Worm (Caenorhabditis elegans) whole organism, L1 larva: ENCODE results near the gene M03F4.4.

Experiments
- C16A3.4 ChIP-seq: fragments of 150-350 bp; optimal IDR thresholded peaks from 2 replicates; lab custom pipeline; 2014; ENCODE audit warnings: missing biosample characterization, missing genetic modification characterization
- Y116A8C.19 ChIP-seq: sonication (generic microtip); optimal IDR thresholded peaks from 2 replicates; lab custom pipeline; 2016; ENCODE audit warnings: missing compliant biosample characterization, missing genetic modification characterization, borderline replicate concordance
- aha-1 ChIP-seq: fragments of 150-350 bp; optimal IDR thresholded peaks from 2 replicates; lab custom pipeline; 2014; ENCODE audit warnings: missing biosample characterization, missing genetic modification characterization
- aly-2 ChIP-seq: fragments of 150-350 bp; optimal IDR thresholded peaks from 2 replicates; lab custom pipeline; 2014; ENCODE audit warnings: missing biosample characterization, missing genetic modification characterization
- ceh-63 ChIP-seq: fragments of 200-800 bp; sonication (Bioruptor generic); optimal IDR thresholded peaks from 2 replicates; lab custom pipeline; 2018; ENCODE audit warnings: mild to moderate bottlenecking, missing genetic modification characterization, missing compliant biosample characterization
- ceh-82 ChIP-seq, 3 experiments: fragments of 150-350 bp in 1 of 3; sonication (generic microtip) in 2 of 3; optimal IDR thresholded peaks; 2 replicates each; lab custom pipeline; 2014 to 2017; ENCODE audit warnings: missing biosample characterization in 3 of 3, missing genetic modification characterization in 3 of 3
- ceh-90 ChIP-seq: sonication (generic microtip); optimal IDR thresholded peaks from 2 replicates; lab custom pipeline; 2016; ENCODE audit warnings: missing genetic modification characterization, missing compliant biosample characterization
- dsc-1 ChIP-seq: sonication (generic microtip); optimal IDR thresholded peaks from 2 replicates; lab custom pipeline; 2016; ENCODE audit warnings: mild to moderate bottlenecking, missing genetic modification characterization, missing compliant biosample characterization
- efl-1 ChIP-seq, 4 experiments: fragments of 150-350 bp; optimal IDR thresholded peaks in 3 of 4; peaks in 1 of 4; 1 replicate in 1 of 4; 2 replicates in 3 of 4; lab custom pipeline; 2014; ENCODE audit warnings: missing biosample characterization in 2 of 4, missing genetic modification characterization in 2 of 4, missing genetic modification reagents in 2 of 4
- efl-3 ChIP-seq: fragments of 200-800 bp; sonication (Bioruptor generic); optimal IDR thresholded peaks from 2 replicates; lab custom pipeline; 2018; ENCODE audit warnings: mild to moderate bottlenecking, missing genetic modification characterization, missing compliant biosample characterization
- egl-13 ChIP-seq: sonication (generic microtip); optimal IDR thresholded peaks from 2 replicates; lab custom pipeline; 2016; ENCODE audit warnings: missing genotype, missing genetic modification reagents, missing genetic modification characterization, missing compliant biosample characterization
- egl-27 ChIP-seq, 2 experiments: fragments of 150-350 bp in 1 of 2; sonication (generic microtip); optimal IDR thresholded peaks; 3 replicates each; lab custom pipeline; 2017 to 2018; ENCODE audit warnings: missing biosample characterization in 2 of 2, missing genetic modification characterization in 2 of 2, missing genetic modification reagents in 2 of 2
- elt-2 ChIP-seq: sonication (generic microtip); optimal IDR thresholded peaks from 2 replicates; lab custom pipeline; 2016; ENCODE audit warnings: missing genetic modification characterization, mild to moderate bottlenecking, inconsistent platforms, missing compliant biosample characterization, missing genetic modification reagents
- elt-3 ChIP-seq, 6 experiments: fragments of 150-350 bp in 1 of 6; sonication (generic microtip); optimal IDR thresholded peaks; 2 replicates each; lab custom pipeline; 2017 to 2018; ENCODE audit warnings: missing biosample characterization in 6 of 6, missing genetic modification characterization in 6 of 6, inconsistent platforms in 1 of 6
- ets-5 ChIP-seq: fragments of 200-800 bp; sonication (Bioruptor generic); IDR thresholded peaks from 2 replicates; pipeline ENCODE4 v1.3.6; 2022; ENCODE audit warnings: missing genetic modification characterization, missing compliant biosample characterization
- fkh-10 ChIP-seq: sonication (generic microtip); optimal IDR thresholded peaks from 2 replicates; lab custom pipeline; 2017; ENCODE audit warnings: missing biosample characterization, missing genetic modification reagents, missing genetic modification characterization
- fkh-4 ChIP-seq: sonication (generic microtip); optimal IDR thresholded peaks from 2 replicates; lab custom pipeline; 2016; ENCODE audit warnings: missing compliant biosample characterization, missing genetic modification characterization, borderline replicate concordance
- hlh-17 ChIP-seq: fragments of 200-800 bp; sonication (Bioruptor generic); optimal IDR thresholded peaks from 2 replicates; lab custom pipeline; 2018; ENCODE audit warnings: missing genetic modification characterization, mild to moderate bottlenecking, missing compliant biosample characterization, moderate library complexity, borderline replicate concordance
- hpl-2 ChIP-seq: fragments of 150-350 bp; optimal IDR thresholded peaks from 2 replicates; lab custom pipeline; 2014; ENCODE audit warnings: missing biosample characterization, missing genetic modification reagents, missing genetic modification characterization
- irx-1 ChIP-seq: sonication (generic microtip); optimal IDR thresholded peaks from 2 replicates; lab custom pipeline; 2016; ENCODE audit warnings: missing genetic modification characterization, missing compliant biosample characterization
- jun-1 ChIP-seq: fragments of 150-350 bp; optimal IDR thresholded peaks from 2 replicates; lab custom pipeline; 2014; ENCODE audit warnings: missing biosample characterization, missing genetic modification reagents, missing genetic modification characterization
- lin-14 ChIP-seq: fragments of 200-800 bp; sonication (Bioruptor generic); optimal IDR thresholded peaks from 2 replicates; lab custom pipeline; 2018; ENCODE audit warnings: mild to moderate bottlenecking, missing genetic modification characterization, moderate library complexity, missing compliant biosample characterization
- lin-39 ChIP-seq: fragments of 150-350 bp; optimal IDR thresholded peaks from 2 replicates; lab custom pipeline; 2014; ENCODE audit warnings: missing biosample characterization, missing genetic modification reagents, missing genetic modification characterization
- mdl-1 ChIP-seq, 2 experiments: fragments of 150-350 bp; optimal IDR thresholded peaks; 2 replicates each; lab custom pipeline; 2014 to 2017; ENCODE audit warnings: missing biosample characterization in 2 of 2, missing genetic modification characterization in 2 of 2, inconsistent platforms in 1 of 2
- mep-1 ChIP-seq: fragments of 150-350 bp; optimal IDR thresholded peaks from 2 replicates; lab custom pipeline; 2014; ENCODE audit warnings: missing biosample characterization, missing genetic modification characterization
- nhr-11 ChIP-seq: fragments of 150-350 bp; optimal IDR thresholded peaks from 2 replicates; lab custom pipeline; 2014; ENCODE audit warnings: missing biosample characterization, missing genetic modification characterization
- nhr-12 ChIP-seq: sonication (generic microtip); optimal IDR thresholded peaks from 2 replicates; lab custom pipeline; 2017; ENCODE audit warnings: missing biosample characterization, missing genetic modification characterization
- nhr-19 ChIP-seq: fragments of 200-800 bp; sonication (Bioruptor generic); conservative IDR thresholded peaks from 2 replicates; pipeline ENCODE4 v1.3.6; 2022; ENCODE audit warnings: missing genetic modification characterization, missing compliant biosample characterization
- nhr-20 ChIP-seq: sonication (generic microtip); optimal IDR thresholded peaks from 2 replicates; lab custom pipeline; 2016; ENCODE audit warnings: mild to moderate bottlenecking, missing genetic modification characterization, missing compliant biosample characterization
- nhr-28 ChIP-seq: fragments of 150-350 bp; optimal IDR thresholded peaks from 2 replicates; lab custom pipeline; 2014; ENCODE audit warnings: missing biosample characterization, missing genetic modification characterization
- nhr-71 ChIP-seq: sonication (generic microtip); optimal IDR thresholded peaks from 2 replicates; lab custom pipeline; 2016; ENCODE audit warnings: mild to moderate bottlenecking, missing genetic modification characterization, moderate library complexity, missing compliant biosample characterization
- nhr-84 ChIP-seq: sonication (generic microtip); optimal IDR thresholded peaks from 2 replicates; lab custom pipeline; 2017; ENCODE audit warnings: missing biosample characterization, missing genetic modification characterization
- nhr-85 ChIP-seq: sonication (generic microtip); peaks from one replicate; lab custom pipeline; 2016; ENCODE audit warnings: missing genetic modification characterization, inconsistent platforms, missing compliant biosample characterization
- nhr-90 ChIP-seq: sonication (generic microtip); optimal IDR thresholded peaks from 2 replicates; lab custom pipeline; 2016; ENCODE audit warnings: mild to moderate bottlenecking, missing genetic modification characterization, missing compliant biosample characterization; ENCODE audit not compliant: poor library complexity
- pag-3 ChIP-seq: sonication (generic microtip); optimal IDR thresholded peaks from 2 replicates; lab custom pipeline; 2017; ENCODE audit warnings: missing genetic modification characterization, mild to moderate bottlenecking, missing compliant biosample characterization, antibody characterized with exemption, borderline replicate concordance; ENCODE audit not compliant: insufficient read depth
- pqm-1 ChIP-seq: sonication (generic microtip); optimal IDR thresholded peaks from 3 replicates; lab custom pipeline; 2017; ENCODE audit warnings: missing biosample characterization, missing genetic modification characterization
- rnt-1 ChIP-seq: sonication (generic microtip); optimal IDR thresholded peaks from 2 replicates; lab custom pipeline; 2016; ENCODE audit warnings: mild to moderate bottlenecking, missing genetic modification characterization, moderate library complexity, missing compliant biosample characterization
- skn-1 ChIP-seq: fragments of 150-350 bp; optimal IDR thresholded peaks from 2 replicates; lab custom pipeline; 2014; ENCODE audit warnings: missing biosample characterization, missing genetic modification characterization
- snpc-4 ChIP-seq: fragments of 150-350 bp; optimal IDR thresholded peaks from 2 replicates; lab custom pipeline; 2014; ENCODE audit warnings: missing biosample characterization, missing genetic modification characterization
- sptf-1 ChIP-seq: fragments of 150-350 bp; optimal IDR thresholded peaks from 2 replicates; lab custom pipeline; 2014; ENCODE audit warnings: missing biosample characterization, missing genetic modification characterization
- sup-37 ChIP-seq: fragments of 200-800 bp; sonication (Bioruptor generic); optimal IDR thresholded peaks from 2 replicates; lab custom pipeline; 2018; ENCODE audit warnings: mild to moderate bottlenecking, missing genetic modification characterization, missing compliant biosample characterization
- swsn-7 ChIP-seq: sonication (generic microtip); optimal IDR thresholded peaks from 2 replicates; lab custom pipeline; 2016; ENCODE audit warnings: missing genetic modification characterization, missing compliant biosample characterization
- tbx-2 ChIP-seq: sonication (generic microtip); optimal IDR thresholded peaks from 2 replicates; lab custom pipeline; 2016; ENCODE audit warnings: missing genetic modification characterization, missing compliant biosample characterization
- unc-130 ChIP-seq: fragments of 150-350 bp; optimal IDR thresholded peaks from 2 replicates; lab custom pipeline; 2017; ENCODE audit warnings: missing biosample characterization, missing genetic modification characterization, inconsistent platforms
- unc-62 ChIP-seq: fragments of 150-350 bp; optimal IDR thresholded peaks from 2 replicates; lab custom pipeline; 2014; ENCODE audit warnings: missing biosample characterization, missing genetic modification reagents, missing genetic modification characterization
- unc-98 ChIP-seq: fragments of 200-800 bp; sonication (Bioruptor generic); IDR thresholded peaks from 2 replicates; pipeline ENCODE4 v1.3.6; 2022; ENCODE audit warnings: missing genetic modification characterization, missing compliant biosample characterization

The M03F4.4 gene

DNA sequence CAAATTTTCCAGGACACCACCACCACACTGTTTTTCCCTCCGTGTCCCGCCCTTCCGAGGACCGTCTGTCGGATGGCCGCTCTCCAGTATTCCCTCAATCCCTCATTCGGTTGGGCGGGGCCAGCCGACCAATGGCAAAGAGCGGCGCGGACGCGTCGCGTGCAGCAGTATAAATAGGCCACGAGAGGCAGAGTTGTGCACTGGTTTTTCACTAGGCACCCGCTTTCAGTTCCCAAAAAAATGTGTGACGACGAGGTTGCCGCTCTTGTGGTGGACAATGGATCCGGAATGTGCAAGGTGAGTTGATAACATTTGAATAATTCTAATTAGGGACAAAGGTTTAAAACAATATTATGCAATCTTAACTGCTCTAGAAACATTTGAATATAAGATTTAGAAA is 3.2 kb upstream of the M03F4.4 start, which contains the start of gene act-4 (continued):
- peak; percentile 82 for TF ChIP-seq nhr-71 (tag; lab: Kevin White, UChicago)
- peak; percentile 69 for TF ChIP-seq mep-1 (tag; lab: Kevin White, UChicago)
- no peak for TF ChIP-seq efl-3 (GFP tag; lab: Kevin White, UChicago)
- TF ChIP-seq sup-37 (GFP tag; lab: Kevin White, UChicago), result peak; percentile 63
- TF ChIP-seq tbx-2 (tag; lab: Kevin White, UChicago), result peak; percentile 70
- TF ChIP-seq aha-1 (tag; lab: Kevin White, UChicago), result no peak
- no peak for TF ChIP-seq nhr-84 (tag; lab: Kevin White, UChicago)
- TF ChIP-seq nhr-11 (tag; lab: Kevin White, UChicago), result no peak
- TF ChIP-seq mdl-1 (tag; optimal IDR thresholded peaks at IDR 0.05; lab: Kevin White, UChicago), result peak in 1 of 2 experiments; percentile 27
- no peak for TF ChIP-seq hlh-17 (GFP tag; lab: Kevin White, UChicago)
- TF ChIP-seq egl-13 (tag; lab: Kevin White, UChicago), result peak; percentile 7
- no peak for TF ChIP-seq unc-130 (tag; lab: Kevin White, UChicago)
- no peak for TF ChIP-seq elt-3 (tag; optimal IDR thresholded peaks at IDR 0.05; lab: Kevin White, UChicago)
- peak; percentile 24 for TF ChIP-seq lin-39 (tag; lab: Kevin White, UChicago)
- peak; percentile 27 for TF ChIP-seq skn-1 (tag; lab: Kevin White, UChicago)
- peak; percentile 20 for TF ChIP-seq C16A3.4 (tag; lab: Kevin White, UChicago)
- TF ChIP-seq nhr-20 (tag; lab: Kevin White, UChicago), result peak; percentile 65
- no peak for TF ChIP-seq hpl-2 (GFP tag; lab: Kevin White, UChicago)
- TF ChIP-seq aly-2, result no peak
- TF ChIP-seq sptf-1 (tag; lab: Kevin White, UChicago), result no peak
- peak; percentile 38 for TF ChIP-seq fkh-10 (GFP tag; lab: Kevin White, UChicago)
- TF ChIP-seq pqm-1, result no peak
- TF ChIP-seq egl-27 (tag; optimal IDR thresholded peaks at IDR 0.05; lab: Kevin White, UChicago), result peak in 1 of 2 experiments; percentile 39
- TF ChIP-seq unc-98 (GFP tag; lab: Robert Waterston, UW), result 0 out of 2 replicates have a peak, but pooled peaks have one; percentile 15
- no peak for TF ChIP-seq nhr-12 (tag; lab: Kevin White, UChicago)
- TF ChIP-seq elt-2 (tag; lab: Kevin White, UChicago), result no peak
- TF ChIP-seq snpc-4 (tag; lab: Kevin White, UChicago), result peak; percentile 11
- TF ChIP-seq ets-5 (GFP tag; lab: Robert Waterston, UW), result no peak
- TF ChIP-seq irx-1 (tag; lab: Kevin White, UChicago), result peak; percentile 71
- no peak for TF ChIP-seq Y116A8C.19 (tag; lab: Kevin White, UChicago)
- TF ChIP-seq ceh-82 (tag; optimal IDR thresholded peaks at IDR 0.05; lab: Kevin White, UChicago), result peak in 2 of 3 experiments; percentile 29 to 76
- peak; percentile 64 for TF ChIP-seq nhr-19 (GFP tag; lab: Robert Waterston, UW)

DNA sequence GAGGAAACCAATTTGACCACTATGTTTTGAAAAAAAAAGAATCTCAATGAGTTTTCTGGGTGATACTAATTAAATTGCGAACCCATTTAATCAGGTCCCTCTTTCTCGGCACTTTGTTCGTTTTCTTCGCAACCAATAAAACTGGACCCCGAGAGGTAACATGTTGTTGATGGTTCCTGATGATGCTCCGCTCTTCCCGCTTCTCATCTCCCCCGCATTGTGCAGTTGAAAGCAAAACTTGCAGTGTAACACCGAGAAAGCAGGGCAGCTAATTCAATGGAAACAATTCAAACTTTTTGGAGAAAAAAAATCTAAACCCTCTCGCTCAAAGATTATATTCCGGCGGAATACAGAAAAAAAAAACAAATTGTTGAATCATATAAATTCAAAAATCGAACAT is 2.2 kb upstream of the M03F4.4 start:
- TF ChIP-seq efl-3 (GFP tag; lab: Kevin White, UChicago), result no peak
- TF ChIP-seq ceh-90 (tag; lab: Kevin White, UChicago), result no peak
- no peak for TF ChIP-seq hpl-2 (GFP tag; lab: Kevin White, UChicago)
- no peak for TF ChIP-seq nhr-85
- TF ChIP-seq aha-1 (tag; lab: Kevin White, UChicago), result no peak
- TF ChIP-seq unc-62 (GFP tag; lab: Kevin White, UChicago), result no peak
- TF ChIP-seq jun-1 (tag; lab: Kevin White, UChicago), result no peak
- peak; percentile 36 for TF ChIP-seq dsc-1 (tag; lab: Kevin White, UChicago)
- no peak for TF ChIP-seq nhr-28
- TF ChIP-seq ets-5 (GFP tag; lab: Robert Waterston, UW), result no peak
- no peak for TF ChIP-seq nhr-90 (tag; lab: Kevin White, UChicago)
- TF ChIP-seq snpc-4 (tag; lab: Kevin White, UChicago), result no peak
- TF ChIP-seq rnt-1, result peak; percentile 13
- no peak for TF ChIP-seq fkh-4 (tag; lab: Kevin White, UChicago)
- no peak for TF ChIP-seq ceh-63 (GFP tag; lab: Kevin White, UChicago)
- TF ChIP-seq mep-1 (tag; lab: Kevin White, UChicago), result no peak
- TF ChIP-seq pag-3 (tag; lab: Kevin White, UChicago), result no peak
- no peak for TF ChIP-seq efl-1 (optimal IDR thresholded peaks at IDR 0.05; lab: Kevin White, UChicago)
- TF ChIP-seq efl-1 (GFP tag; optimal IDR thresholded peaks at IDR 0.05 in 1 of 2; lab: Kevin White, UChicago), result peak in 1 of 2 experiments; percentile 68
- no peak for TF ChIP-seq swsn-7 (tag; lab: Kevin White, UChicago)
- TF ChIP-seq lin-14 (GFP tag; lab: Kevin White, UChicago), result peak; percentile 67
- TF ChIP-seq, all 84 proteins: peak for 4
